Worm (Caenorhabditis elegans): Measurements from ENCODE around the gene col-3.

col-3 gene

ce11 chrIV:8830591-8830990, 6.0 kb downstream of the col-3 start, which contains the start of gene T28C6.8 (continued):
- no peak for TF ChIP-seq F49E8.2 (tag; optimal IDR thresholded peaks at IDR 0.05; ENCODE audit: borderline replicate concordance)
- peak; percentile 88 for TF ChIP-seq nhr-28 (tag; optimal IDR thresholded peaks at IDR 0.05)
- TF ChIP-seq Y5F2A.4 (GFP tag; optimal IDR thresholded peaks at IDR 0.05): no peak

- TF ChIP-seq daf-8 (GFP tag; IDR thresholded peaks at IDR 0.05) (no peak), nhr-111 (GFP tag; optimal IDR thresholded peaks at IDR 0.05) (no peak), nhr-10 (tag; optimal IDR thresholded peaks at IDR 0.05) (no peak), lsy-2 (tag; optimal IDR thresholded peaks at IDR 0.05) (no peak), T20F7.1 (GFP tag; optimal IDR thresholded peaks at IDR 0.05) (no peak), nhr-41 (GFP tag; IDR thresholded peaks at IDR 0.05) (no peak), arid-1 (GFP tag; conservative IDR thresholded peaks at IDR 0.05) (no peak), dmd-6 (GFP tag; IDR thresholded peaks at IDR 0.05) (no peak), ZK337.2 (GFP tag; IDR thresholded peaks at IDR 0.05) (no peak), egl-43 (GFP tag; IDR thresholded peaks at IDR 0.05) (no peak), spr-3 (GFP tag; optimal IDR thresholded peaks at IDR 0.05) (no peak), jun-1 (tag; optimal IDR thresholded peaks at IDR 0.05) (no peak), fkh-10 (GFP tag; optimal IDR thresholded peaks at IDR 0.05) (no peak), Y5F2A.4 (GFP tag; optimal IDR thresholded peaks at IDR 0.05) (no peak), nhr-48 (tag; optimal IDR thresholded peaks at IDR 0.05) (no peak)
These were observed 15.7 kb downstream of the col-3 start, which contains the start of the genes T28C6.11 and T11B7.1 for ce11 chrIV:8840161-8840765. Gene T28C6.11 (minus strand): TSS chrIV:8840261. Gene T11B7.1 (plus strand): TSS chrIV:8840715.

- TF ChIP-seq zfp-2 (tag; optimal IDR thresholded peaks at IDR 0.05) (no peak), hlh-11 (tag; optimal IDR thresholded peaks at IDR 0.05) (no peak), ztf-7 (tag; optimal IDR thresholded peaks at IDR 0.05) (no peak), lin-1 (GFP tag; IDR thresholded peaks at IDR 0.05) (no peak), nhr-25 (tag; optimal IDR thresholded peaks at IDR 0.05; ENCODE audit: borderline replicate concordance, insufficient read depth) (no peak), nhr-41 (GFP tag; IDR thresholded peaks at IDR 0.05) (no peak), F44E2.7 (GFP tag; IDR thresholded peaks at IDR 0.05) (no peak), cey-2 (tag; optimal IDR thresholded peaks at IDR 0.05; ENCODE audit: borderline replicate concordance, insufficient read depth) (no peak), dmd-8 (GFP tag; IDR thresholded peaks at IDR 0.05) (no peak), nhr-11 (tag; optimal IDR thresholded peaks at IDR 0.05) (no peak)
These were observed 19.9 kb downstream of the col-3 start, which contains the start of gene T11B7.2 for ce11 chrIV:8844457-8844856. Gene T11B7.2 (minus strand): TSS chrIV:8844557.

- TF ChIP-seq php-3 (GFP tag; IDR thresholded peaks at IDR 0.05): no peak
- no peak for TF ChIP-seq nhr-42 (GFP tag; IDR thresholded peaks at IDR 0.05)
- TF ChIP-seq dmd-8 (GFP tag; IDR thresholded peaks at IDR 0.05): no peak
- TF ChIP-seq tag-97 (GFP tag; IDR thresholded peaks at IDR 0.05): no peak
- no peak for TF ChIP-seq spr-1 (tag; optimal IDR thresholded peaks at IDR 0.05)
- TF ChIP-seq F10B5.3 (tag; optimal IDR thresholded peaks at IDR 0.05): no peak
- TF ChIP-seq set-16 (GFP tag; IDR thresholded peaks at IDR 0.05): no peak
- TF ChIP-seq daf-16 (GFP tag; optimal IDR thresholded peaks at IDR 0.05): no peak
- peak; percentile 56 for TF ChIP-seq daf-16 (tag; optimal IDR thresholded peaks at IDR 0.05)
- no peak for TF ChIP-seq D1046.2 (GFP tag; IDR thresholded peaks at IDR 0.05)
- no peak for TF ChIP-seq ces-1 (GFP tag; optimal IDR thresholded peaks at IDR 0.05)
- TF ChIP-seq unc-130 (GFP tag; optimal IDR thresholded peaks at IDR 0.05): no peak
- no peak for TF ChIP-seq T26A8.4 (GFP tag; IDR thresholded peaks at IDR 0.05)
- TF ChIP-seq mep-1 (tag; optimal IDR thresholded peaks at IDR 0.05): no peak
- no peak for TF ChIP-seq zip-2 (tag; optimal IDR thresholded peaks at IDR 0.05)
- no peak for TF ChIP-seq mdt-29 (GFP tag; IDR thresholded peaks at IDR 0.05)
- no peak for TF ChIP-seq sdz-12 (GFP tag; optimal IDR thresholded peaks at IDR 0.05)
- TF ChIP-seq lin-13 (GFP tag; optimal IDR thresholded peaks at IDR 0.05): no peak
- no peak for TF ChIP-seq dpl-1 (GFP tag; optimal IDR thresholded peaks at IDR 0.05)
- TF ChIP-seq cey-2 (tag; optimal IDR thresholded peaks at IDR 0.05; ENCODE audit: borderline replicate concordance, insufficient read depth): no peak
- no peak for TF ChIP-seq tra-1 (GFP tag; IDR thresholded peaks at IDR 0.05)
- peak; percentile 62 for TF ChIP-seq nhr-28 (tag; optimal IDR thresholded peaks at IDR 0.05)
- TF ChIP-seq F26F4.8 (GFP tag; conservative IDR thresholded peaks at IDR 0.05): no peak
- no peak for TF ChIP-seq madf-9 (GFP tag; conservative IDR thresholded peaks at IDR 0.05)
These were observed 21.3 kb downstream of the col-3 start for ce11 chrIV:8845922-8846321.
